Fruit fly (Drosophila melanogaster) whole organism, embryonic: ENCODE data around the gene CG43658.
A peak's percentile ranks its signal among the peaks of the same experiment; 100 is the strongest.

Source experiments
- Atf-2 ChIP-seq: fragments of 200-800 bp; sonication (Bioruptor generic); optimal IDR thresholded peaks from 2 replicates; lab custom pipeline; 2016; ENCODE audit warnings: missing biosample characterization, missing genetic modification characterization
- Bteb2 ChIP-seq: fragments of 200-800 bp; sonication (Bioruptor generic); optimal IDR thresholded peaks from 2 replicates; lab custom pipeline; 2016; ENCODE audit warnings: missing biosample characterization, missing genetic modification characterization
- CG10147 ChIP-seq: fragments of 200-800 bp; sonication (Bioruptor generic); optimal IDR thresholded peaks from 2 replicates; lab custom pipeline; 2019; ENCODE audit warnings: missing biosample characterization, mild to moderate bottlenecking, missing genetic modification characterization, moderate library complexity
- CG10431 ChIP-seq: fragments of 200-800 bp; sonication (Bioruptor generic); optimal IDR thresholded peaks from 3 replicates; lab custom pipeline; 2018; ENCODE audit warnings: missing biosample characterization, mild to moderate bottlenecking, missing genetic modification characterization
- CG10979 ChIP-seq: fragments of 200-800 bp; sonication (Bioruptor generic); optimal IDR thresholded peaks from 2 replicates; lab custom pipeline; 2018; ENCODE audit warnings: missing biosample characterization, mild to moderate bottlenecking, missing genetic modification characterization, moderate library complexity
- CG11093 ChIP-seq: fragments of 200-800 bp; sonication (Bioruptor generic); IDR thresholded peaks from 3 replicates; pipeline ENCODE4 v1.3.6; 2022; ENCODE audit warnings: missing biosample characterization, missing genetic modification characterization
- CG12071 ChIP-seq: fragments of 200-800 bp; sonication (Bioruptor generic); optimal IDR thresholded peaks from 3 replicates; lab custom pipeline; 2018; ENCODE audit warnings: missing biosample characterization, mild to moderate bottlenecking, missing genetic modification characterization
- CG14441 ChIP-seq: fragments of 200-800 bp; sonication (Bioruptor generic); IDR thresholded peaks from 2 replicates; pipeline ENCODE4 v1.3.6; 2022; ENCODE audit warnings: missing biosample characterization, missing genetic modification characterization
- CG15514 ChIP-seq: fragments of 200-800 bp; sonication (Bioruptor generic); optimal IDR thresholded peaks from 3 replicates; lab custom pipeline; 2017; ENCODE audit warnings: missing biosample characterization, missing genetic modification characterization, mild to moderate bottlenecking, moderate library complexity, missing genetic modification reagents
- CG16813 ChIP-seq: fragments of 200-800 bp; sonication (Bioruptor generic); IDR thresholded peaks from 3 replicates; pipeline ENCODE4 v1.3.6; 2022; ENCODE audit warnings: missing biosample characterization, missing genetic modification characterization; ENCODE audit not compliant: partially characterized antibody
- CG17361 ChIP-seq: fragments of 200-800 bp; sonication (Bioruptor generic); IDR thresholded peaks from 3 replicates; pipeline ENCODE4 v1.3.6; 2022; ENCODE audit warnings: missing biosample characterization, missing genetic modification characterization
- CG17912 ChIP-seq: fragments of 200-800 bp; sonication (Bioruptor generic); optimal IDR thresholded peaks from 2 replicates; lab custom pipeline; 2018; ENCODE audit warnings: missing biosample characterization, mild to moderate bottlenecking, missing genetic modification characterization
- CG2199 ChIP-seq: fragments of 200-800 bp; sonication (Bioruptor generic); IDR thresholded peaks from 3 replicates; pipeline ENCODE4 v1.3.6; 2022; ENCODE audit warnings: missing biosample characterization, missing genetic modification characterization
- CG30403 ChIP-seq: fragments of 200-800 bp; sonication (Bioruptor generic); optimal IDR thresholded peaks from 3 replicates; lab custom pipeline; 2016; ENCODE audit warnings: missing biosample characterization, missing genetic modification characterization
- CG3163 ChIP-seq: fragments of 200-800 bp; sonication (Bioruptor generic); optimal IDR thresholded peaks from 3 replicates; lab custom pipeline; 2016; ENCODE audit warnings: missing biosample characterization, missing genetic modification characterization
- CG5245 ChIP-seq: fragments of 200-800 bp; sonication (Bioruptor generic); optimal IDR thresholded peaks from 3 replicates; lab custom pipeline; 2016; ENCODE audit warnings: missing biosample characterization, missing genetic modification characterization
- CG7372 ChIP-seq: fragments of 200-800 bp; sonication (Bioruptor generic); IDR thresholded peaks from 2 replicates; pipeline ENCODE4 v1.3.6; 2022; ENCODE audit warnings: missing biosample characterization, missing genetic modification characterization
- CTCF ChIP-seq: fragments of 200-800 bp; sonication (Bioruptor generic); optimal IDR thresholded peaks from 2 replicates; lab custom pipeline; 2017; ENCODE audit warnings: missing biosample characterization, mild to moderate bottlenecking, missing genetic modification characterization, moderate library complexity
- E2f2 ChIP-seq: fragments of 200-800 bp; sonication (Bioruptor generic); IDR thresholded peaks from 2 replicates; pipeline ENCODE4 v1.3.6; 2022; ENCODE audit warnings: missing biosample characterization, missing genetic modification characterization
- ERR ChIP-seq: fragments of 200-800 bp; sonication (Bioruptor generic); optimal IDR thresholded peaks from 2 replicates; lab custom pipeline; 2016; ENCODE audit warnings: missing biosample characterization, missing genetic modification characterization
- Fer1 ChIP-seq: fragments of 200-800 bp; sonication (Bioruptor generic); optimal IDR thresholded peaks from 2 replicates; lab custom pipeline; 2017; ENCODE audit warnings: missing biosample characterization, mild to moderate bottlenecking, missing genetic modification characterization
- Hand ChIP-seq: fragments of 200-800 bp; sonication (Bioruptor generic); optimal IDR thresholded peaks from 2 replicates; lab custom pipeline; 2017; ENCODE audit warnings: mild to moderate bottlenecking, missing biosample characterization, missing genetic modification reagents, missing genetic modification characterization
- Hsf ChIP-seq: fragments of 200-800 bp; sonication (Bioruptor generic); optimal IDR thresholded peaks from 3 replicates; lab custom pipeline; 2016; ENCODE audit warnings: missing biosample characterization, missing genetic modification characterization
- Med ChIP-seq: fragments of 200-800 bp; sonication (Bioruptor generic); peaks from one replicate; lab custom pipeline; 2016; ENCODE audit warnings: missing biosample characterization, missing genetic modification characterization, mild to moderate bottlenecking, inconsistent platforms, moderate library complexity
- Mrtf ChIP-seq: fragments of 200-800 bp; sonication (Bioruptor generic); IDR thresholded peaks from 3 replicates; pipeline ENCODE4 v1.3.6; 2022; ENCODE audit warnings: missing biosample characterization, missing genetic modification characterization
- NC2α ChIP-seq: fragments of 200-800 bp; sonication (Bioruptor generic); optimal IDR thresholded peaks from 2 replicates; lab custom pipeline; 2016; ENCODE audit warnings: missing biosample characterization, missing genetic modification characterization
- Sin3A ChIP-seq: fragments of >200 bp; optimal IDR thresholded peaks from 2 replicates; lab custom pipeline; 2018
- Sry-β ChIP-seq: fragments of 200-800 bp; sonication (Bioruptor generic); optimal IDR thresholded peaks from 2 replicates; lab custom pipeline; 2018; ENCODE audit warnings: missing biosample characterization, mild to moderate bottlenecking, missing genetic modification characterization, moderate library complexity
- abd-A ChIP-seq: fragments of 200-800 bp; sonication (Bioruptor generic); optimal IDR thresholded peaks from 3 replicates; lab custom pipeline; 2019; ENCODE audit warnings: missing biosample characterization, mild to moderate bottlenecking, missing genetic modification characterization, moderate library complexity
- ac ChIP-seq: fragments of 200-800 bp; sonication (Bioruptor generic); optimal IDR thresholded peaks from 3 replicates; lab custom pipeline; 2017; ENCODE audit warnings: missing biosample characterization, mild to moderate bottlenecking, missing genetic modification characterization
- ato ChIP-seq: fragments of 200-800 bp; sonication (Bioruptor generic); IDR thresholded peaks from 2 replicates; pipeline ENCODE4 v1.3.6; 2022; ENCODE audit warnings: missing biosample characterization, missing genetic modification characterization; ENCODE audit not compliant: partially characterized antibody
- bowl ChIP-seq: fragments of 200-800 bp; sonication (Bioruptor generic); IDR thresholded peaks from 2 replicates; pipeline ENCODE4 v1.3.6; 2022; ENCODE audit warnings: missing biosample characterization, missing genetic modification characterization
- chn ChIP-seq: fragments of 200-800 bp; sonication (Bioruptor generic); optimal IDR thresholded peaks from 2 replicates; lab custom pipeline; 2016; ENCODE audit warnings: missing biosample characterization, missing genetic modification characterization
- crol ChIP-seq: fragments of 200-800 bp; sonication (Bioruptor generic); IDR thresholded peaks from 2 replicates; pipeline ENCODE4 v1.3.6; 2022; ENCODE audit warnings: missing biosample characterization, missing genetic modification characterization
- danr ChIP-seq: fragments of 200-800 bp; sonication (Bioruptor generic); IDR thresholded peaks from 2 replicates; pipeline ENCODE4 v1.3.6; 2022; ENCODE audit warnings: missing biosample characterization, missing genetic modification characterization
- dm ChIP-seq: fragments of 200-800 bp; sonication (Bioruptor generic); optimal IDR thresholded peaks from 3 replicates; lab custom pipeline; 2016; ENCODE audit warnings: missing biosample characterization, missing genetic modification characterization
- en ChIP-seq: fragments of 200-800 bp; sonication (Bioruptor generic); optimal IDR thresholded peaks from 2 replicates; lab custom pipeline; 2016; ENCODE audit warnings: missing biosample characterization, missing genetic modification characterization
- gce ChIP-seq: fragments of 200-800 bp; sonication (Bioruptor generic); IDR thresholded peaks from 3 replicates; pipeline ENCODE4 v1.3.6; 2022; ENCODE audit warnings: missing biosample characterization, missing genetic modification characterization
- ind ChIP-seq: fragments of 200-800 bp; sonication (Bioruptor generic); optimal IDR thresholded peaks from 3 replicates; lab custom pipeline; 2016; ENCODE audit warnings: missing biosample characterization, missing genetic modification characterization
- kni ChIP-seq: fragments of 200-800 bp; sonication (Bioruptor generic); optimal IDR thresholded peaks from 3 replicates; lab custom pipeline; 2017; ENCODE audit warnings: mild to moderate bottlenecking, missing biosample characterization, missing genetic modification reagents, missing genetic modification characterization
- lilli ChIP-seq: fragments of 200-800 bp; sonication (Bioruptor generic); optimal IDR thresholded peaks from 3 replicates; lab custom pipeline; 2016; ENCODE audit warnings: missing biosample characterization, missing genetic modification characterization
- mam ChIP-seq: fragments of 200-800 bp; sonication (Bioruptor generic); optimal IDR thresholded peaks from 3 replicates; lab custom pipeline; 2016; ENCODE audit warnings: missing biosample characterization, missing genetic modification characterization
- onecut ChIP-seq: fragments of 200-800 bp; sonication (Bioruptor generic); IDR thresholded peaks from 2 replicates; pipeline ENCODE4 v1.3.6; 2022; ENCODE audit warnings: missing biosample characterization, missing genetic modification characterization
- pnt ChIP-seq: fragments of 200-800 bp; sonication (Bioruptor generic); optimal IDR thresholded peaks from 3 replicates; lab custom pipeline; 2016; ENCODE audit warnings: missing biosample characterization, missing genetic modification characterization
- sr ChIP-seq: fragments of 200-800 bp; sonication (Bioruptor generic); IDR thresholded peaks from 3 replicates; pipeline ENCODE4 v1.3.6; 2022; ENCODE audit warnings: missing biosample characterization, missing genetic modification characterization
- stc ChIP-seq: fragments of 200-800 bp; sonication (Bioruptor generic); IDR thresholded peaks from 2 replicates; pipeline ENCODE4 v1.3.6; 2022; ENCODE audit warnings: missing biosample characterization, missing genetic modification characterization
- tll ChIP-seq, 2 experiments: fragments of 200-800 bp in 1 of 2; fragments of >200 bp in 1 of 2; sonication (Bioruptor generic) in 1 of 2; optimal IDR thresholded peaks; 2 replicates each; lab custom pipeline; 2017 to 2019; ENCODE audit warnings: missing biosample characterization in 2 of 2, missing genetic modification characterization in 2 of 2, mild to moderate bottlenecking in 1 of 2, moderate library complexity in 1 of 2
- tup ChIP-seq: fragments of 200-800 bp; sonication (Bioruptor generic); optimal IDR thresholded peaks from 2 replicates; lab custom pipeline; 2016; ENCODE audit warnings: missing biosample characterization, mild to moderate bottlenecking, missing genetic modification characterization, moderate library complexity
- usp ChIP-seq: fragments of >200 bp; optimal IDR thresholded peaks from 2 replicates; lab custom pipeline; 2017; ENCODE audit warnings: missing biosample characterization, missing genetic modification characterization
- zen2 ChIP-seq: fragments of 200-800 bp; sonication (Bioruptor generic); IDR thresholded peaks from 3 replicates; pipeline ENCODE4 v1.3.6; 2022; ENCODE audit warnings: missing biosample characterization, missing genetic modification characterization; ENCODE audit not compliant: partially characterized antibody
- zfh2 ChIP-seq: fragments of 200-800 bp; sonication (Bioruptor generic); optimal IDR thresholded peaks from 2 replicates; lab custom pipeline; 2016; ENCODE audit warnings: missing biosample characterization, missing genetic modification characterization

The CG43658 gene

DNA sequence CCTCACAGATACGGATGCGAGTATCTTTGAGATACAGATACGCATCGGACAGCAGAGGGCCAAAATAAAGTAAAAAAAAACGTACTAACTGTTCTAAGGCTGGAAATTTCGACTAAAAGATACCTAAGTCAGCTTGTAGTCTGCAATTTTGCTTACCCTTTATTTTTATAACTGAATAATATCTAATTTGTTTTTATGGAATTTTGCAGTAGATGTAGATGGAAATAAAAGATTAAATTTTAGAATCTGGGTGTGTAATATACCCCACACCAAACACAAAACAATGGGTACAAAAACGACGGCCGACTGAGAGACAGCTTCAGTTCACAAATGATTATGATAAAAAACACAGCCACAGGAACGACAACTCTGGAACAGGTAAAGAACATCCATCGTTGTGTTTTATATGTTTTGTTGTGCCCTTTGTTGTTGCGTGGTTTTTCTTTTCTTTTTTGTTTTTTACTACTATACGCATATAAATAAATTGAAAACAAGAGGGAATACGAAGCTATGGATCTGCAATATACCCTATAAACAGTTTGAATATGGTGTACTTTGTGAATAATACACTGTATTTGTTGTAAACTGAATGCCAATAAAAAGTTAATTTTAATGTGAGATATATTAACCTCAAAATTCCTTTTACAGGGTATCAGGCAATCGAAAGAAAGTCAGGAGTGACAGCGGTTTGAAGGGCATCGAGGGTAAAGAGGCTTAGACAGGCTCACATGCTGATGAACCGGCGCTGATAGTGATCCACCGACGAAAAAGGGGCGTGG, 50.7 kb downstream of the CG43658 start (continued):
- TF ChIP-seq en (GFP tag; lab: Kevin White, UChicago) (no peak), CG12071 (GFP tag; lab: Kevin White, UChicago) (no peak), Bteb2 (GFP tag; lab: Kevin White, UChicago) (no peak), CG11093 (peak; percentile 44; the same call in 1 of the 3 replicates), Sin3A (lab: Kevin White, UChicago) (no peak), CG15514 (GFP tag; lab: Kevin White, UChicago) (no peak), CG5245 (peak; percentile 5), lilli (GFP tag; lab: Kevin White, UChicago) (peak; percentile 26), Hand (GFP tag; lab: Kevin White, UChicago) (no peak), zfh2 (GFP tag; lab: Kevin White, UChicago) (no peak), ato (GFP tag; lab: Robert Waterston, UW) (no peak), CG2199 (GFP tag; lab: Robert Waterston, UW) (no peak), CG30403 (GFP tag; lab: Kevin White, UChicago) (peak; percentile 52), CG10147 (GFP tag; lab: Kevin White, UChicago) (no peak), CG7372 (GFP tag; lab: Robert Waterston, UW) (no peak), Fer1 (no peak), ac (peak; percentile 62), Med (GFP tag; lab: Kevin White, UChicago) (peak; percentile 80), Mrtf (GFP tag; lab: Robert Waterston, UW) (no peak), CG17361 (GFP tag; lab: Robert Waterston, UW) (peak; percentile 73), CG16813 (GFP tag; lab: Robert Waterston, UW) (no peak), mam (no peak), bowl (GFP tag; lab: Robert Waterston, UW) (no peak), Sry-β (no peak), sr (GFP tag; lab: Robert Waterston, UW) (no peak), danr (GFP tag; lab: Robert Waterston, UW) (no peak; the same call in 1 of the 2 replicates), dm (GFP tag; lab: Kevin White, UChicago) (peak; percentile 25), ERR (GFP tag; lab: Kevin White, UChicago) (peak; percentile 59), gce (GFP tag; lab: Robert Waterston, UW) (peak; percentile 52; the same call in 2 of the 3 replicates), pnt (GFP tag; lab: Kevin White, UChicago) (peak; percentile 48), crol (no peak), Atf-2 (no peak), E2f2 (GFP tag; lab: Robert Waterston, UW) (0 out of 2 replicates have a peak, but pooled peaks have one; percentile 34), CG14441 (GFP tag; lab: Robert Waterston, UW) (peak; percentile 44), CG3163 (GFP tag; lab: Kevin White, UChicago) (no peak), tup (no peak), ind (GFP tag; lab: Kevin White, UChicago) (peak; percentile 27), Hsf (GFP tag; lab: Kevin White, UChicago) (peak; percentile 29), CTCF (no peak), kni (GFP tag; lab: Kevin White, UChicago) (no peak), CG17912 (GFP tag; lab: Kevin White, UChicago) (no peak), tll (GFP tag; optimal IDR thresholded peaks at IDR 0.05; lab: Kevin White, UChicago) (no peak), abd-A (no peak), chn (GFP tag; lab: Kevin White, UChicago) (peak; percentile 31), onecut (peak; percentile 34), zen2 (GFP tag; lab: Robert Waterston, UW) (no peak), CG10979 (peak; percentile 79), stc (GFP tag; lab: Robert Waterston, UW) (peak; percentile 13; the same call in 1 of the 2 replicates), NC2α (GFP tag; lab: Kevin White, UChicago) (no peak), CG10431 (GFP tag; lab: Kevin White, UChicago) (no peak), usp (GFP tag; lab: Kevin White, UChicago) (no peak)
